Fruit fly (Drosophila melanogaster): ENCODE measurements around the gene CG9541.

Gene CG9541

DNA sequence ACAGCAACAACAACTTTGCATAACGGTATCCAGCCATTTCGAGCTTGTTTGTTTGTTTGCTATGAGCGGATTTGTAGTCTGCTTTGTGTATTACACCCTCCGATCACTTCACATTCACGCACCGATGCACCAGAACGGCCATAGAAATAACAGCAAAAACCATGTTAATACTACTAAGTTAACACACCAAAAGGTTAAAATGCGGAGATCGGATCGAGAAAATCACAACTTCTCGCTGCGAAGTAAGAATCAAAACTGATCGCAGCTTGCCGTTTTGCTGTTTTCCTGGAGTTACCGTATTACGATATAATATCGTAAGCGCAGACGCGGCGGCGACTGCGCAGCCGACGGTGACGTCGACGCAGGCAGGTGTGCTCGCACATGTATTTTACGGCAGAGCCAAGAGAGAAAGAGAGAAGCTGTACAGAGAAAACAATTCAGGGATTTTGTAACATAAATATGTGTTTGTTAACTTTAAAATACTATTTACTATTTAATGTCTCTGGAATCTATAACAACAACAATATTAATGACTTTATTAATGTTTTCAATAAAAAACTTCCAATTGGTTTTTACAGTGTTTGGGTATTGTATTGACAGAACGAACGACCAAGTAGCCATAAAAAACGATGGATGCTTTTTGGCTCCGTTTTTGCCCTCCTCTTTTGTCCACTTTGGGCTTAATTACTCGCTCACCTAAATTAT is 9.5 kb upstream of the CG9541 start, which contains the start of gene CG13101 (continued):
- TF ChIP-seq cg (GFP tag; optimal IDR thresholded peaks at IDR 0.05) (no peak), Lim3 (GFP tag; IDR thresholded peaks at IDR 0.05) (0 out of 2 replicates have a peak, but pooled peaks have one; percentile 46), esg (GFP tag; conservative IDR thresholded peaks at IDR 0.05) (peak; percentile 92), CG3163 (GFP tag; optimal IDR thresholded peaks at IDR 0.05) (peak; percentile 69), HLH3B (GFP tag; IDR thresholded peaks at IDR 0.05) (peak; percentile 95), CG10209 (GFP tag; optimal IDR thresholded peaks at IDR 0.05) (peak; percentile 89), HmgZ (tag; optimal IDR thresholded peaks at IDR 0.05) (peak; percentile 91), sob (GFP tag; IDR thresholded peaks at IDR 0.05) (peak; percentile 96), mam (GFP tag; optimal IDR thresholded peaks at IDR 0.05) (peak; percentile 70), CG12659 (GFP tag; optimal IDR thresholded peaks at IDR 0.05) (peak; percentile 94), CG6254 (GFP tag; optimal IDR thresholded peaks at IDR 0.05) (peak; percentile 88), CoRest (tag; optimal IDR thresholded peaks at IDR 0.05) (peak; percentile 94), fd3F (GFP tag; optimal IDR thresholded peaks at IDR 0.05) (peak; percentile 92), lmd (GFP tag; IDR thresholded peaks at IDR 0.05) (peak; percentile 91), Dfd (GFP tag; optimal IDR thresholded peaks at IDR 0.05) (no peak), gcm2 (GFP tag; optimal IDR thresholded peaks at IDR 0.05) (peak; percentile 60), vfl (GFP tag; optimal IDR thresholded peaks at IDR 0.05) (peak; percentile 85), CG2199 (GFP tag; IDR thresholded peaks at IDR 0.05) (peak; percentile 93), ase (GFP tag; IDR thresholded peaks at IDR 0.05) (peak; percentile 92), Oaz (GFP tag; IDR thresholded peaks at IDR 0.05) (peak; percentile 87), z (GFP tag; IDR thresholded peaks at IDR 0.05) (peak; percentile 70; the same call in 2 of the 3 replicates), gro (GFP tag; optimal IDR thresholded peaks at IDR 0.05) (peak; percentile 81), CG11085 (GFP tag; IDR thresholded peaks at IDR 0.05) (peak; percentile 89), az2 (GFP tag; optimal IDR thresholded peaks at IDR 0.05) (peak; percentile 93), ro (GFP tag; IDR thresholded peaks at IDR 0.05) (peak; percentile 87), Ptx1 (GFP tag; IDR thresholded peaks at IDR 0.05) (peak; percentile 95), CG11723 (GFP tag; optimal IDR thresholded peaks at IDR 0.05) (peak; percentile 66), CG32532 (GFP tag; IDR thresholded peaks at IDR 0.05) (peak; percentile 97), phol (tag; optimal IDR thresholded peaks at IDR 0.05) (peak; percentile 91), Deaf1 (tag; optimal IDR thresholded peaks at IDR 0.05) (peak; percentile 82), Fer2 (tag; optimal IDR thresholded peaks at IDR 0.05) (peak; percentile 69), fd102C (GFP tag; optimal IDR thresholded peaks at IDR 0.05) (peak; percentile 45), sisA (GFP tag; IDR thresholded peaks at IDR 0.05) (peak; percentile 89), aop (GFP tag; IDR thresholded peaks at IDR 0.05) (no peak), dpn (GFP tag; optimal IDR thresholded peaks at IDR 0.05) (peak; percentile 86 to 91), Adf1 (GFP tag; IDR thresholded peaks at IDR 0.05) (peak; percentile 94), ems (GFP tag; optimal IDR thresholded peaks at IDR 0.05) (peak; percentile 86), CG11247 (GFP tag; IDR thresholded peaks at IDR 0.05) (peak; percentile 85), CG13775 (GFP tag; optimal IDR thresholded peaks at IDR 0.05) (peak; percentile 89), CG32767 (GFP tag; IDR thresholded peaks at IDR 0.05) (peak; percentile 89), kni (GFP tag; optimal IDR thresholded peaks at IDR 0.05) (no peak), CG6854 (GFP tag; optimal IDR thresholded peaks at IDR 0.05) (peak; percentile 87), E2f1 (GFP tag; IDR thresholded peaks at IDR 0.05) (peak; percentile 95), nau (GFP tag; optimal IDR thresholded peaks at IDR 0.05) (peak; percentile 90), CG30403 (GFP tag; optimal IDR thresholded peaks at IDR 0.05) (peak; percentile 94), CG18599 (GFP tag; optimal IDR thresholded peaks at IDR 0.05) (peak; percentile 93), CG13123 (GFP tag; optimal IDR thresholded peaks at IDR 0.05) (peak; percentile 79), CG17361 (GFP tag; IDR thresholded peaks at IDR 0.05) (peak; percentile 91), CG9876 (GFP tag; optimal IDR thresholded peaks at IDR 0.05) (peak; percentile 27), Camta (GFP tag; optimal IDR thresholded peaks at IDR 0.05) (peak; percentile 86)

Measured in whole organism, embryonic.